Worm (Caenorhabditis elegans) whole organism, young adult: ENCODE results near the gene C25A8.1.
A peak's percentile ranks its signal among the peaks of the same experiment; 100 is the strongest.

Experiments
- B0035.1 ChIP-seq: sonication (generic microtip); optimal IDR thresholded peaks from 2 replicates; lab custom pipeline; 2016; ENCODE audit warnings: missing genetic modification characterization, mild to moderate bottlenecking, missing compliant biosample characterization, missing genotype, missing genetic modification reagents
- C06A6.2 ChIP-seq: fragments of 200-800 bp; sonication (Bioruptor generic); conservative IDR thresholded peaks from 2 replicates; pipeline ENCODE4 v1.3.6; 2022; ENCODE audit warnings: missing genetic modification characterization, missing compliant biosample characterization
- F10E7.11 ChIP-seq: sonication (generic microtip); optimal IDR thresholded peaks from 2 replicates; lab custom pipeline; 2017; ENCODE audit warnings: mild to moderate bottlenecking, missing genetic modification characterization, moderate library complexity, missing compliant biosample characterization
- F22D6.2 ChIP-seq: sonication (generic microtip); optimal IDR thresholded peaks from 2 replicates; lab custom pipeline; 2016; ENCODE audit warnings: mild to moderate bottlenecking, missing genetic modification characterization, missing compliant biosample characterization
- F33H1.4 ChIP-seq: fragments of 200-800 bp; sonication (Bioruptor generic); IDR thresholded peaks from 2 replicates; pipeline ENCODE4 v1.3.6; 2022; ENCODE audit warnings: missing genetic modification reagents, missing genetic modification characterization, missing compliant biosample characterization
- F55B11.4 ChIP-seq: sonication (generic microtip); optimal IDR thresholded peaks from 2 replicates; lab custom pipeline; 2016; ENCODE audit warnings: missing compliant biosample characterization, missing genetic modification characterization, borderline replicate concordance; ENCODE audit not compliant: insufficient read depth
- T07F8.4 ChIP-seq: sonication (generic microtip); optimal IDR thresholded peaks from 2 replicates; lab custom pipeline; 2016; ENCODE audit warnings: mild to moderate bottlenecking, missing genetic modification characterization, moderate library complexity, missing compliant biosample characterization
- Y53F4B.3 ChIP-seq: fragments of 200-800 bp; sonication (Bioruptor generic); IDR thresholded peaks from 2 replicates; pipeline ENCODE4 v1.3.6; 2022; ENCODE audit warnings: missing genetic modification reagents, missing genetic modification characterization, missing compliant biosample characterization
- Y79H2A.3 ChIP-seq: fragments of 200-800 bp; sonication (Bioruptor generic); conservative IDR thresholded peaks from 2 replicates; pipeline ENCODE4 v1.3.6; 2022; ENCODE audit warnings: missing genetic modification reagents, missing genetic modification characterization, missing compliant biosample characterization
- ZK185.1 ChIP-seq: sonication (generic microtip); optimal IDR thresholded peaks from 2 replicates; lab custom pipeline; 2016; ENCODE audit warnings: mild to moderate bottlenecking, missing genetic modification characterization, missing compliant biosample characterization; ENCODE audit not compliant: poor library complexity, severe bottlenecking
- ama-1 ChIP-seq, 3 experiments: fragments of 150-350 bp in 1 of 3; sonication (generic microtip) in 2 of 3; optimal IDR thresholded peaks; 2 replicates each; lab custom pipeline; 2014 to 2018; ENCODE audit warnings: missing biosample characterization in 2 of 3, missing genetic modification characterization in 2 of 3, missing genetic modification reagents in 2 of 3
- athp-1 ChIP-seq: sonication (generic microtip); optimal IDR thresholded peaks from 2 replicates; lab custom pipeline; 2017; ENCODE audit warnings: mild to moderate bottlenecking, missing genetic modification characterization, missing compliant biosample characterization
- attf-6 ChIP-seq: fragments of 200-800 bp; sonication (Bioruptor generic); IDR thresholded peaks from 2 replicates; pipeline ENCODE4 v1.3.6; 2022; ENCODE audit warnings: missing genetic modification reagents, missing genetic modification characterization, missing compliant biosample characterization
- bed-2 ChIP-seq: fragments of 200-800 bp; sonication (Bioruptor generic); IDR thresholded peaks from 2 replicates; pipeline ENCODE4 v1.3.6; 2022; ENCODE audit warnings: missing genetic modification reagents, missing genetic modification characterization, missing compliant biosample characterization
- ccch-3 ChIP-seq: fragments of 200-800 bp; sonication (Bioruptor generic); optimal IDR thresholded peaks from 2 replicates; lab custom pipeline; 2018; ENCODE audit warnings: mild to moderate bottlenecking, missing genetic modification characterization, missing compliant biosample characterization
- ceh-58 ChIP-seq: fragments of 200-800 bp; sonication (Bioruptor generic); IDR thresholded peaks from 2 replicates; pipeline ENCODE4 v1.3.6; 2022; ENCODE audit warnings: missing genetic modification characterization, missing compliant biosample characterization
- ceh-79 ChIP-seq: sonication (generic microtip); optimal IDR thresholded peaks from 2 replicates; lab custom pipeline; 2017; ENCODE audit warnings: mild to moderate bottlenecking, missing genetic modification characterization, missing compliant biosample characterization
- chd-7 ChIP-seq: sonication (generic microtip); optimal IDR thresholded peaks from 2 replicates; lab custom pipeline; 2016; ENCODE audit warnings: mild to moderate bottlenecking, missing genetic modification characterization, moderate library complexity, missing compliant biosample characterization
- dpff-1 ChIP-seq: sonication (generic microtip); optimal IDR thresholded peaks from 2 replicates; lab custom pipeline; 2017; ENCODE audit warnings: mild to moderate bottlenecking, missing genetic modification characterization, missing compliant biosample characterization
- dpl-1 ChIP-seq: fragments of 150-350 bp; optimal IDR thresholded peaks from 2 replicates; lab custom pipeline; 2014; ENCODE audit warnings: missing biosample characterization, missing genetic modification reagents, missing genetic modification characterization
- egrh-3 ChIP-seq: fragments of 200-800 bp; sonication (Bioruptor generic); IDR thresholded peaks from 2 replicates; pipeline ENCODE4 v1.3.6; 2022; ENCODE audit warnings: missing genetic modification reagents, missing genetic modification characterization, missing compliant biosample characterization
- fkh-3 ChIP-seq: sonication (generic microtip); optimal IDR thresholded peaks from 2 replicates; lab custom pipeline; 2016; ENCODE audit warnings: mild to moderate bottlenecking, missing genetic modification characterization, missing compliant biosample characterization
- hlh-26 ChIP-seq: fragments of 200-800 bp; sonication (Bioruptor generic); conservative IDR thresholded peaks from 2 replicates; pipeline ENCODE4 v1.3.6; 2022; ENCODE audit warnings: missing genetic modification reagents, missing genetic modification characterization, missing compliant biosample characterization
- hmg-20 ChIP-seq: fragments of 200-800 bp; sonication (Bioruptor generic); IDR thresholded peaks from 2 replicates; pipeline ENCODE4 v1.3.6; 2022; ENCODE audit warnings: missing genetic modification reagents, missing genetic modification characterization, missing compliant biosample characterization
- hsf-1 ChIP-seq: fragments of 200-800 bp; sonication (Bioruptor generic); IDR thresholded peaks from 2 replicates; pipeline ENCODE4 v1.3.6; 2022; ENCODE audit warnings: missing genetic modification reagents, missing genetic modification characterization, missing compliant biosample characterization
- lag-1 ChIP-seq: fragments of 200-800 bp; sonication (Bioruptor generic); IDR thresholded peaks from 2 replicates; pipeline ENCODE4 v1.3.6; 2022; ENCODE audit warnings: missing genetic modification reagents, missing genetic modification characterization, missing compliant biosample characterization
- let-607 ChIP-seq, 2 experiments: fragments of 200-800 bp in 1 of 2; sonication (Bioruptor generic) in 1 of 2; sonication (generic microtip) in 1 of 2; optimal IDR thresholded peaks; 2 replicates each; lab custom pipeline; 2016 to 2018; ENCODE audit warnings: mild to moderate bottlenecking in 2 of 2, missing compliant biosample characterization in 2 of 2, missing genetic modification characterization in 2 of 2, moderate library complexity in 2 of 2, missing genotype in 1 of 2
- lin-40 ChIP-seq: sonication (generic microtip); optimal IDR thresholded peaks from 2 replicates; lab custom pipeline; 2016; ENCODE audit warnings: missing genetic modification characterization, mild to moderate bottlenecking, missing compliant biosample characterization, missing genotype, missing genetic modification reagents
- lsy-27 ChIP-seq: sonication (generic microtip); optimal IDR thresholded peaks from 2 replicates; lab custom pipeline; 2017; ENCODE audit warnings: missing genetic modification characterization, mild to moderate bottlenecking, missing compliant biosample characterization, antibody characterized with exemption, missing genotype, borderline replicate concordance; ENCODE audit not compliant: insufficient read depth
- mcd-1 ChIP-seq: fragments of 200-800 bp; sonication (Bioruptor generic); IDR thresholded peaks from 2 replicates; pipeline ENCODE4 v1.3.6; 2022; ENCODE audit warnings: missing genetic modification reagents, missing genetic modification characterization, missing compliant biosample characterization
- mel-28 ChIP-seq: sonication (generic microtip); optimal IDR thresholded peaks from 2 replicates; lab custom pipeline; 2016; ENCODE audit warnings: borderline replicate concordance, mild to moderate bottlenecking, missing genetic modification characterization, missing compliant biosample characterization
- mes-4 ChIP-seq: sonication (generic microtip); optimal IDR thresholded peaks from 2 replicates; lab custom pipeline; 2016; ENCODE audit warnings: missing genotype, missing genetic modification characterization, missing compliant biosample characterization
- nfya-2 ChIP-seq: fragments of 200-800 bp; sonication (Bioruptor generic); IDR thresholded peaks from 2 replicates; pipeline ENCODE4 v1.3.6; 2022; ENCODE audit warnings: missing genetic modification reagents, missing genetic modification characterization, missing compliant biosample characterization
- nhr-27 ChIP-seq: fragments of 200-800 bp; sonication (Bioruptor generic); optimal IDR thresholded peaks from 2 replicates; lab custom pipeline; 2018; ENCODE audit warnings: mild to moderate bottlenecking, missing genetic modification characterization, moderate library complexity, missing compliant biosample characterization
- nhr-90 ChIP-seq: sonication (generic microtip); optimal IDR thresholded peaks from 2 replicates; lab custom pipeline; 2016; ENCODE audit warnings: missing genotype, mild to moderate bottlenecking, missing genetic modification characterization, missing compliant biosample characterization
- rcor-1 ChIP-seq: fragments of 200-800 bp; sonication (Bioruptor generic); IDR thresholded peaks from 2 replicates; pipeline ENCODE4 v1.3.6; 2022; ENCODE audit warnings: missing genetic modification reagents, missing genetic modification characterization, missing compliant biosample characterization
- repo-1 ChIP-seq: sonication (generic microtip); optimal IDR thresholded peaks from 2 replicates; lab custom pipeline; 2017; ENCODE audit warnings: mild to moderate bottlenecking, missing genetic modification characterization, missing compliant biosample characterization
- snpc-1.1 ChIP-seq: sonication (generic microtip); optimal IDR thresholded peaks from 2 replicates; lab custom pipeline; 2017; ENCODE audit warnings: missing genetic modification characterization, mild to moderate bottlenecking, missing compliant biosample characterization, antibody characterized with exemption, moderate library complexity, missing genotype, missing genetic modification reagents; ENCODE audit not compliant: insufficient read depth
- snpc-1.3 ChIP-seq: sonication (generic microtip); optimal IDR thresholded peaks from 2 replicates; lab custom pipeline; 2017; ENCODE audit warnings: missing genetic modification characterization, mild to moderate bottlenecking, missing compliant biosample characterization, antibody characterized with exemption, moderate library complexity, missing genotype, missing genetic modification reagents; ENCODE audit not compliant: insufficient read depth
- tbx-9 ChIP-seq: sonication (generic microtip); optimal IDR thresholded peaks from 2 replicates; lab custom pipeline; 2016; ENCODE audit warnings: borderline replicate concordance, missing genetic modification characterization, inconsistent platforms, missing compliant biosample characterization
- tlf-1 ChIP-seq: fragments of 200-800 bp; sonication (Bioruptor generic); optimal IDR thresholded peaks from 2 replicates; lab custom pipeline; 2018; ENCODE audit warnings: mild to moderate bottlenecking, missing genetic modification characterization, missing compliant biosample characterization
- unc-130 ChIP-seq: sonication (generic microtip); optimal IDR thresholded peaks from 2 replicates; lab custom pipeline; 2016; ENCODE audit warnings: missing genetic modification reagents, missing genetic modification characterization, missing compliant biosample characterization
- zfh-2 ChIP-seq: fragments of 200-800 bp; sonication (Bioruptor generic); conservative IDR thresholded peaks from 2 replicates; pipeline ENCODE4 v1.3.6; 2022; ENCODE audit warnings: missing genetic modification reagents, missing genetic modification characterization, missing compliant biosample characterization

C25A8.1 gene

DNA sequence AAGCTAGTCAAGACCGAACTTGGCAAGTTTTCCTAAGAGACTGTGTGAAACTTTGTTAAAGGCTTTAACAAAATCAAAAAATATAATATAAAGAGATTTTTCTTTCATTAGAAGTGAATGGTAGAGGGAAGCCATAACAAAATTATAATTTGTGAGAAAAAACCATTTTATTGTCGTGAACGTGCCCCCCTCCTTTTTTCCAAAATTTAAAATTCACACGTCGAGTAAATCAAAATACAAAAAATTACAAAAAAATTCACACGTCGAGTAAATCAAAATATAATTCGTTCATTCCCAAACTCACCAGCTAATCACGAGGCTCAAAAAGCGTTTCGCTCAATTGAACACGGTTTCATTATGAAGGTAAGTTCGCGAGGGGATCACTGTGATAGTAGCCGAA is 1.4 kb upstream of the C25A8.1 start, which contains the start of gene C25A8.2:
TSS of gene C25A8.2 (plus strand) at position 301 of the 400 bp plus-strand sequence.
- no peak for TF ChIP-seq dpl-1 (GFP tag; lab: Kevin White, UChicago)
- TF ChIP-seq ama-1 (optimal IDR thresholded peaks at IDR 0.05; lab: Kevin White, UChicago), result no peak
- TF ChIP-seq ama-1 (GFP tag; optimal IDR thresholded peaks at IDR 0.05; lab: Kevin White, UChicago), result no peak
- TF ChIP-seq ceh-58 (GFP tag; lab: Robert Waterston, UW), result no peak
- TF ChIP-seq C06A6.2 (GFP tag; lab: Robert Waterston, UW), result no peak
- no peak for TF ChIP-seq F55B11.4 (tag; lab: Kevin White, UChicago)
- no peak for TF ChIP-seq B0035.1 (tag; lab: Kevin White, UChicago)
- TF ChIP-seq snpc-1.1, result no peak
- no peak for TF ChIP-seq attf-6
- no peak for TF ChIP-seq lag-1 (GFP tag; lab: Robert Waterston, UW)
- TF ChIP-seq let-607 (tag; optimal IDR thresholded peaks at IDR 0.05; lab: Kevin White, UChicago), result no peak
- TF ChIP-seq fkh-3 (tag; lab: Kevin White, UChicago), result no peak
- no peak for TF ChIP-seq tlf-1 (GFP tag; lab: Kevin White, UChicago)
- no peak for TF ChIP-seq T07F8.4 (tag; lab: Kevin White, UChicago)
- no peak for TF ChIP-seq hsf-1 (GFP tag; lab: Robert Waterston, UW)

DNA sequence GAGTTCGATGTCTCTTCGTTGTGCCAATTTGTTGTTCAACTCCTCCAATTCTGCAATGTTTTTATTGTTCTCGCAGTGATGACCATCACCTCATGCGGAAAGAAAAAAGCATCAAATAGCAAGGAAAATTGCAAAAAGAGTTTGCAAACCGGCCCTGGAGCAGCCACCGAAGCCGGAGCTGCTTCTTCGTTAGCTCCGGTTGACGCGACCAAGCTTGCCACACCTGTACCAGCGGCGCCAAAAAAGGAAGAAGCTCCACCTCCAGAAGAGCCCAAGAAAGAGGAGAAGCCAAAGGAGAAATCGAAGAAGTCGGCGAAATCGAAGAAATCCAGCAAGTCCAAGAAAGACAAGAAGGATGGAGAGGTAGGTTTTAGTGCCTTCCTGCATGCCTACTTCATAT is 740 bp upstream of the C25A8.1 start:
- TF ChIP-seq egrh-3 (GFP tag; lab: Robert Waterston, UW) (peak; percentile 23; the same call in 1 of the 2 replicates), zfh-2 (GFP tag; lab: Robert Waterston, UW) (peak; percentile 73), nhr-27 (no peak)

ce11 chrIV:7011728-7012127 is 793 bp downstream of the C25A8.1 start, which contains the start of gene trxr-1:
Gene trxr-1, plus strand, starts transcription at chrIV:7011954.
- TF ChIP-seq Y53F4B.3 (GFP tag; lab: Robert Waterston, UW) (no peak), repo-1 (tag; lab: Kevin White, UChicago) (no peak), unc-130 (GFP tag; lab: Kevin White, UChicago) (no peak), hlh-26 (no peak), F33H1.4 (GFP tag; lab: Robert Waterston, UW) (no peak), hmg-20 (GFP tag; lab: Robert Waterston, UW) (no peak), tbx-9 (tag; lab: Kevin White, UChicago) (no peak), Y79H2A.3 (GFP tag; lab: Robert Waterston, UW) (no peak), C06A6.2 (GFP tag; lab: Robert Waterston, UW) (no peak), hsf-1 (GFP tag; lab: Robert Waterston, UW) (no peak), lsy-27 (no peak), ZK185.1 (tag; lab: Kevin White, UChicago) (no peak), lin-40 (tag; lab: Kevin White, UChicago) (no peak), nhr-90 (no peak), bed-2 (no peak), F22D6.2 (tag; lab: Kevin White, UChicago) (no peak), egrh-3 (GFP tag; lab: Robert Waterston, UW) (no peak), chd-7 (no peak), F55B11.4 (tag; lab: Kevin White, UChicago) (no peak), mel-28 (tag; lab: Kevin White, UChicago) (no peak)

- TF ChIP-seq mes-4 (tag; lab: Kevin White, UChicago) (no peak), C06A6.2 (GFP tag; lab: Robert Waterston, UW) (no peak), dpff-1 (no peak), rcor-1 (GFP tag; lab: Robert Waterston, UW) (no peak), ceh-79 (tag; lab: Kevin White, UChicago) (no peak), nfya-2 (GFP tag; lab: Robert Waterston, UW) (no peak), ccch-3 (no peak), hmg-20 (GFP tag; lab: Robert Waterston, UW) (no peak), zfh-2 (GFP tag; lab: Robert Waterston, UW) (no peak), snpc-1.3 (tag; lab: Kevin White, UChicago) (no peak), F10E7.11 (tag; lab: Kevin White, UChicago) (no peak), mcd-1 (no peak), athp-1 (tag; lab: Kevin White, UChicago) (no peak), mel-28 (tag; lab: Kevin White, UChicago) (no peak)
Observed at ce11 chrIV:7012214-7012613, 1.3 kb downstream of the C25A8.1 start.
